Worm (Caenorhabditis elegans) whole organism, late embryonic: ENCODE measurements around the gene str-211.

ENCODE experiments used
- F13H6.1 ChIP-seq: sonication (generic microtip); optimal IDR thresholded peaks from 2 replicates; lab custom pipeline; 2016; ENCODE audit warnings: missing genetic modification characterization, missing compliant biosample characterization
- K02D7.2 ChIP-seq: sonication (generic microtip); optimal IDR thresholded peaks from 2 replicates; lab custom pipeline; 2017; ENCODE audit warnings: mild to moderate bottlenecking, missing genetic modification characterization, missing compliant biosample characterization
- Y22D7AL.16 ChIP-seq: sonication (generic microtip); optimal IDR thresholded peaks from 2 replicates; lab custom pipeline; 2016; ENCODE audit warnings: missing genetic modification characterization, missing compliant biosample characterization
- ahr-1 ChIP-seq: sonication (generic microtip); optimal IDR thresholded peaks from 2 replicates; lab custom pipeline; 2016; ENCODE audit warnings: missing genetic modification characterization, missing compliant biosample characterization
- ama-1 ChIP-seq: fragments of 150-350 bp; optimal IDR thresholded peaks from 2 replicates; lab custom pipeline; 2014
- ceh-14 ChIP-seq: sonication (generic microtip); optimal IDR thresholded peaks from 2 replicates; lab custom pipeline; 2016; ENCODE audit warnings: missing genotype, missing genetic modification characterization, missing compliant biosample characterization
- ceh-18 ChIP-seq: sonication (generic microtip); optimal IDR thresholded peaks from 2 replicates; lab custom pipeline; 2016; ENCODE audit warnings: missing genetic modification characterization, missing compliant biosample characterization
- ceh-19 ChIP-seq: fragments of 200-800 bp; sonication (Bioruptor generic); optimal IDR thresholded peaks from 2 replicates; lab custom pipeline; 2018; ENCODE audit warnings: mild to moderate bottlenecking, missing genetic modification characterization, missing compliant biosample characterization
- ceh-24 ChIP-seq: sonication (generic microtip); optimal IDR thresholded peaks from 2 replicates; lab custom pipeline; 2016; ENCODE audit warnings: mild to moderate bottlenecking, missing genetic modification characterization, missing compliant biosample characterization
- ceh-30 ChIP-seq: fragments of 150-350 bp; optimal IDR thresholded peaks from 2 replicates; lab custom pipeline; 2014; ENCODE audit warnings: missing biosample characterization, missing genetic modification characterization
- ceh-31 ChIP-seq: sonication (generic microtip); optimal IDR thresholded peaks from 2 replicates; lab custom pipeline; 2016; ENCODE audit warnings: missing genetic modification characterization, missing compliant biosample characterization
- ceh-45 ChIP-seq: fragments of 200-800 bp; sonication (Bioruptor generic); IDR thresholded peaks from 2 replicates; pipeline ENCODE4 v1.3.6; 2022; ENCODE audit warnings: missing genetic modification reagents, missing genetic modification characterization, missing compliant biosample characterization
- ceh-6 ChIP-seq: fragments of 200-800 bp; sonication (Bioruptor generic); optimal IDR thresholded peaks from 2 replicates; lab custom pipeline; 2018; ENCODE audit warnings: mild to moderate bottlenecking, missing genetic modification characterization, missing compliant biosample characterization
- che-1 ChIP-seq: sonication (generic microtip); optimal IDR thresholded peaks from 2 replicates; lab custom pipeline; 2016; ENCODE audit warnings: mild to moderate bottlenecking, missing genetic modification characterization, missing compliant biosample characterization
- elt-4 ChIP-seq: sonication (generic microtip); optimal IDR thresholded peaks from 2 replicates; lab custom pipeline; 2016; ENCODE audit warnings: missing genetic modification characterization, missing compliant biosample characterization
- ets-4 ChIP-seq: sonication (generic microtip); optimal IDR thresholded peaks from 2 replicates; lab custom pipeline; 2016; ENCODE audit warnings: missing genetic modification characterization, missing compliant biosample characterization
- eyg-1 ChIP-seq: sonication (generic microtip); optimal IDR thresholded peaks from 2 replicates; lab custom pipeline; 2016; ENCODE audit warnings: missing genotype, missing genetic modification characterization, missing compliant biosample characterization
- fkh-6 ChIP-seq: sonication (generic microtip); optimal IDR thresholded peaks from 2 replicates; lab custom pipeline; 2016; ENCODE audit warnings: missing genetic modification characterization, missing compliant biosample characterization
- hlh-13 ChIP-seq: fragments of 200-800 bp; sonication (Bioruptor generic); optimal IDR thresholded peaks from 2 replicates; lab custom pipeline; 2018; ENCODE audit warnings: mild to moderate bottlenecking, missing genetic modification characterization, missing compliant biosample characterization
- hlh-30 ChIP-seq: sonication (generic microtip); optimal IDR thresholded peaks from 2 replicates; lab custom pipeline; 2017; ENCODE audit warnings: antibody characterized with exemption, missing genetic modification characterization, missing compliant biosample characterization; ENCODE audit not compliant: insufficient read depth
- hlh-6 ChIP-seq: sonication (generic microtip); optimal IDR thresholded peaks from 2 replicates; lab custom pipeline; 2016; ENCODE audit warnings: missing genotype, missing genetic modification characterization, missing compliant biosample characterization
- mec-3 ChIP-seq: sonication (generic microtip); optimal IDR thresholded peaks from 2 replicates; lab custom pipeline; 2016; ENCODE audit warnings: borderline replicate concordance, missing genetic modification characterization, missing compliant biosample characterization
- nfya-1 ChIP-seq: sonication (generic microtip); optimal IDR thresholded peaks from 2 replicates; lab custom pipeline; 2017; ENCODE audit warnings: missing genetic modification characterization, mild to moderate bottlenecking, missing compliant biosample characterization, antibody characterized with exemption, moderate library complexity
- nhr-11 ChIP-seq: fragments of 150-350 bp; optimal IDR thresholded peaks from 2 replicates; lab custom pipeline; 2014; ENCODE audit warnings: missing biosample characterization, missing genetic modification characterization
- nhr-232 ChIP-seq: sonication (generic microtip); optimal IDR thresholded peaks from 2 replicates; lab custom pipeline; 2016; ENCODE audit warnings: missing genetic modification characterization, missing compliant biosample characterization
- npax-4 ChIP-seq: sonication (generic microtip); optimal IDR thresholded peaks from 2 replicates; lab custom pipeline; 2016; ENCODE audit warnings: missing genetic modification characterization, missing compliant biosample characterization
- pat-9 ChIP-seq: fragments of 200-800 bp; sonication (Bioruptor generic); optimal IDR thresholded peaks from 2 replicates; lab custom pipeline; 2018; ENCODE audit warnings: mild to moderate bottlenecking, missing genetic modification characterization, moderate library complexity, missing compliant biosample characterization
- pax-1 ChIP-seq: fragments of 150-350 bp; optimal IDR thresholded peaks from 2 replicates; lab custom pipeline; 2014; ENCODE audit warnings: missing biosample characterization, missing genetic modification characterization
- pha-4 ChIP-seq: fragments of 150-350 bp; optimal IDR thresholded peaks from 2 replicates; lab custom pipeline; 2018; ENCODE audit warnings: missing biosample characterization, missing genetic modification reagents, missing genetic modification characterization
- pros-1 ChIP-seq: fragments of 150-350 bp; optimal IDR thresholded peaks from 2 replicates; lab custom pipeline; 2014; ENCODE audit warnings: missing biosample characterization, missing genetic modification reagents, missing genetic modification characterization
- ref-2 ChIP-seq: sonication (generic microtip); optimal IDR thresholded peaks from 2 replicates; lab custom pipeline; 2016; ENCODE audit warnings: missing genetic modification characterization, missing compliant biosample characterization
- rnt-1 ChIP-seq: sonication (generic microtip); optimal IDR thresholded peaks from 2 replicates; lab custom pipeline; 2016; ENCODE audit warnings: missing genetic modification characterization, missing compliant biosample characterization
- sdc-2 ChIP-seq: sonication (generic microtip); optimal IDR thresholded peaks from 2 replicates; lab custom pipeline; 2016; ENCODE audit warnings: missing genotype, missing genetic modification characterization, missing compliant biosample characterization
- sox-2 ChIP-seq: fragments of 200-800 bp; sonication (Bioruptor generic); IDR thresholded peaks from 2 replicates; pipeline ENCODE4 v1.3.6; 2022; ENCODE audit warnings: missing genetic modification reagents, missing genetic modification characterization, missing compliant biosample characterization
- sox-4 ChIP-seq: sonication (generic microtip); optimal IDR thresholded peaks from 2 replicates; lab custom pipeline; 2017; ENCODE audit warnings: mild to moderate bottlenecking, missing genetic modification characterization, inconsistent platforms, missing compliant biosample characterization
- syd-9 ChIP-seq: sonication (generic microtip); optimal IDR thresholded peaks from 2 replicates; lab custom pipeline; 2016; ENCODE audit warnings: mild to moderate bottlenecking, missing genetic modification characterization, moderate library complexity, missing compliant biosample characterization
- tbx-2 ChIP-seq: sonication (generic microtip); optimal IDR thresholded peaks from 2 replicates; lab custom pipeline; 2016; ENCODE audit warnings: missing genetic modification characterization, missing compliant biosample characterization
- tbx-7 ChIP-seq: sonication (generic microtip); optimal IDR thresholded peaks from 2 replicates; lab custom pipeline; 2016; ENCODE audit warnings: missing genotype, missing genetic modification characterization, missing compliant biosample characterization
- ttx-3 ChIP-seq: sonication (generic microtip); optimal IDR thresholded peaks from 2 replicates; lab custom pipeline; 2016; ENCODE audit warnings: missing genetic modification reagents, missing genetic modification characterization, missing compliant biosample characterization
- unc-3 ChIP-seq, 2 experiments: fragments of 200-800 bp in 1 of 2; sonication (Bioruptor generic) in 1 of 2; sonication (generic microtip) in 1 of 2; conservative IDR thresholded peaks in 1 of 2; optimal IDR thresholded peaks in 1 of 2; 2 replicates each; pipeline versions ENCODE4 v1.3.6 to Lab custom; 2016 to 2022; ENCODE audit warnings: missing compliant biosample characterization in 2 of 2, missing genetic modification characterization in 2 of 2, missing genetic modification reagents in 1 of 2
- unc-42 ChIP-seq: sonication (generic microtip); optimal IDR thresholded peaks from 2 replicates; lab custom pipeline; 2016; ENCODE audit warnings: missing genotype, missing genetic modification characterization, missing compliant biosample characterization
- unc-55 ChIP-seq: sonication (generic microtip); optimal IDR thresholded peaks from 2 replicates; lab custom pipeline; 2017; ENCODE audit warnings: missing biosample characterization, missing genetic modification reagents, missing genetic modification characterization

The str-211 gene

DNA sequence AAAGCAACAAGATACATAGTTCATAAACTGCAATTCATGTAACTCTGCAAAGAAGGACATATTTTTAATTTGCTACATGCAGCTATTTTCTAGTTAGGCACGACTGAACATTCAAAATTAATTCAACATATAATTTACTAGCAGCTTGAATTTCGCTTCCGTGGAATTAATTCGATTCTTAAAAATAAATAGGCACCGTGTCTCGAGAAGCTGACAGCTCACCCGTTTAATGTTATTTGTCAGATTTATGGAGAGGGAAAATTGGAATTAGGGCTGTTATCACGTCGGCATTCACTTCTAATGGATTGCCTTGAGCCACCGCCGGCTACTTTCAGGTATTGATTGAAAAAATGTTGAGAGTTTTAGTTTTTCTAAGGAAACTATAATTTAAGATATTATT, 17.7 kb downstream of the str-211 start, which contains the start of gene srh-21:
Gene srh-21 (plus strand): TSS at position 301 of the 400 bp plus-strand sequence.
- TF ChIP-seq che-1 = no peak
- TF ChIP-seq F13H6.1 = no peak
- no peak for TF ChIP-seq sox-4
- TF ChIP-seq ttx-3 (tag; lab: Kevin White, UChicago) = no peak
- no peak for TF ChIP-seq nhr-232
- no peak for TF ChIP-seq eyg-1 (tag; lab: Kevin White, UChicago)
- TF ChIP-seq tbx-7 (tag; lab: Kevin White, UChicago) = no peak
- TF ChIP-seq ceh-14 (tag; lab: Kevin White, UChicago) = no peak
- no peak for TF ChIP-seq nfya-1 (tag; lab: Kevin White, UChicago)
- no peak for TF ChIP-seq ceh-6 (GFP tag; lab: Kevin White, UChicago)
- TF ChIP-seq unc-3 (GFP tag; conservative IDR thresholded peaks at IDR 0.05; lab: Robert Waterston, UW) = no peak
- TF ChIP-seq unc-3 (tag; optimal IDR thresholded peaks at IDR 0.05; lab: Kevin White, UChicago) = no peak
- TF ChIP-seq ref-2 (tag; lab: Kevin White, UChicago) = no peak

DNA sequence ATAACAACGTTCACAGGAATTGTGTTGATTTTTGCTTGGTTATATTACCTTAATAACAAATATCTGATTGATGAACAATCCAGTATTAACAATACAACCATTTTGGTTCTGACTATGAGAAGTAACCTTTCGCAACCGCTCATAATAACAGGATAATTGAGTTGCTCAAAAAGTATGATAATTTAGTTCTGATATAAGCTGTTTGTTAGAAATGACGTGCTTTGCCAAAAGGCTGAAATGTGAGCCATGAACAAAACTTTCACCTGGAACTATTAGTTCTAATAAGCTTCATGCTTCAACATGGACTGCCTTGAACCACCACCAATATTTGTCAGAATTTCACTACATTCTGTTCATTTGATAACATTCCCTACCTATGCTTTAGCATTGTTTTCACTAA, 19.5 kb downstream of the str-211 start, which contains the start of gene srh-20:
Gene srh-20 (plus strand): TSS at position 301 of the 400 bp plus-strand sequence.
- TF ChIP-seq ceh-18 (tag; lab: Kevin White, UChicago) = no peak
- no peak for TF ChIP-seq ets-4 (tag; lab: Kevin White, UChicago)
- TF ChIP-seq unc-42 (tag; lab: Kevin White, UChicago) = no peak
- no peak for TF ChIP-seq pros-1
- TF ChIP-seq Y22D7AL.16 (tag; lab: Kevin White, UChicago) = no peak
- no peak for TF ChIP-seq sdc-2 (tag; lab: Kevin White, UChicago)
- no peak for TF ChIP-seq tbx-2 (tag; lab: Kevin White, UChicago)
- TF ChIP-seq unc-55 (GFP tag; lab: Kevin White, UChicago) = no peak
- TF ChIP-seq pat-9 (tag; lab: Kevin White, UChicago) = no peak
- no peak for TF ChIP-seq rnt-1 (tag; lab: Kevin White, UChicago)
- TF ChIP-seq ceh-30 (tag; lab: Kevin White, UChicago) = no peak
- TF ChIP-seq nfya-1 (tag; lab: Kevin White, UChicago) = no peak
- no peak for TF ChIP-seq ceh-45 (GFP tag; lab: Robert Waterston, UW)
- no peak for TF ChIP-seq fkh-6 (tag; lab: Kevin White, UChicago)
- TF ChIP-seq nhr-11 = no peak
- TF ChIP-seq syd-9 (tag; lab: Kevin White, UChicago) = no peak
- no peak for TF ChIP-seq pha-4

DNA sequence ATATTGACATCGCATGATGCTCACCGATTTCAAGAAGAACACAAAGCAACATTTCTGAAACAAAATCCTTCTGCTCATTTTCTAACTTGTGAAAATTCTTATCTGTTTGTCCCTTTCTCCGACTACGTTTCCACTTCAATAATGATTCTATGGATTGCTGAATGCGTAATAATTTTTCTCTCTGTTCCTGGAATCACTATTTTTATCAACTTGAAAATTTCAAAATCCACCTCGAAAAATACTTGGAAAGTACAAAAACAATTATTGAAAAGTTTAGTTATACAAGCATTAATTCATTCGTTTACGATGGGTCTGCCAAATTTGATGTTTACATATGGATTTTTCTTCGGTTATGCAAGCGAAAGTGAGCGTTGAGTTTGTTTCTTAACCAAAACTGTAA, 22.1 kb downstream of the str-211 start, which contains the start of gene srh-22:
Gene srh-22 (plus strand): TSS at position 301 of the 400 bp plus-strand sequence.
- TF ChIP-seq hlh-6 (tag; lab: Kevin White, UChicago) = no peak
- no peak for TF ChIP-seq npax-4 (tag; lab: Kevin White, UChicago)
- no peak for TF ChIP-seq ama-1 (lab: Kevin White, UChicago)
- no peak for TF ChIP-seq hlh-13 (GFP tag; lab: Kevin White, UChicago)

DNA sequence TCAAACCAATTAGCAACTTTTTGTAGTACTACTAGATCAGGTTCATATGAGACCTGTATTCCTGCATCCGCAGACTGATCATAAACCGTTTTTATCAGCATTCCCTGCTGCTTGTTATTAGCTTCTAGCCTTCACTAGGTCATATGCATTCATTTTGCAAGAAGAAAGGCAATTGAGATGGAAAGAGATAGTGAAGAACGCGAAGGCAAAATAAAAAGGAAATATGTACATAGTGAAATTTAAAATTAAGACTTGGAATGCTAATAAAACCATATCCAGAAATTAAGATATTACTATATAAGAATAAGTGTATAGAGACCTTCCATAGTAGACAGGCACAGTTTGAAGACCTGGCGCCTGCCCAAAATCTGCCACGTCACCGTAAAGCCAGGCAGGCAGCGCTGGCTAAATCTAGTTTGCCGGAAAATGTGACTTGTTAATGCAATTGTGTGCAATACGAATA, 23.4 kb downstream of the str-211 start, which contains the start of the genes C02E7.8 and srh-23:
Gene C02E7.8 (minus strand): TSS at position 101 of the 463 bp plus-strand sequence.
Gene srh-23 (plus strand): TSS at position 413 of the 463 bp plus-strand sequence.
- TF ChIP-seq fkh-6 (tag; lab: Kevin White, UChicago) = no peak
- no peak for TF ChIP-seq ref-2 (tag; lab: Kevin White, UChicago)
- TF ChIP-seq ceh-18 (tag; lab: Kevin White, UChicago) = no peak
- no peak for TF ChIP-seq K02D7.2 (tag; lab: Kevin White, UChicago)
- no peak for TF ChIP-seq npax-4 (tag; lab: Kevin White, UChicago)
- TF ChIP-seq sox-2 (GFP tag; lab: Robert Waterston, UW) = no peak
- TF ChIP-seq pax-1 (tag; lab: Kevin White, UChicago) = no peak
- TF ChIP-seq hlh-30 (tag; lab: Kevin White, UChicago) = no peak
- no peak for TF ChIP-seq nhr-11
- no peak for TF ChIP-seq ceh-31 (tag; lab: Kevin White, UChicago)
- TF ChIP-seq ceh-19 = no peak
- no peak for TF ChIP-seq ceh-24 (tag; lab: Kevin White, UChicago)
- no peak for TF ChIP-seq elt-4 (tag; lab: Kevin White, UChicago)
- no peak for TF ChIP-seq mec-3 (tag; lab: Kevin White, UChicago)
- TF ChIP-seq ahr-1 (tag; lab: Kevin White, UChicago) = no peak
